Fruit fly (Drosophila melanogaster) whole organism, embryonic: Measurements from ENCODE around the gene CG32373.

Source experiments
- Adf1 ChIP-seq: fragments of 200-800 bp; sonication (Bioruptor generic); IDR thresholded peaks from 2 replicates; pipeline ENCODE4 v1.3.6; 2022; ENCODE audit warnings: missing biosample characterization, missing genetic modification characterization
- Antp ChIP-seq: fragments of 200-800 bp; sonication (Bioruptor generic); optimal IDR thresholded peaks from 3 replicates; lab custom pipeline; 2016; ENCODE audit warnings: missing biosample characterization, missing genetic modification characterization
- CG10147 ChIP-seq: fragments of 200-800 bp; sonication (Bioruptor generic); optimal IDR thresholded peaks from 2 replicates; lab custom pipeline; 2019; ENCODE audit warnings: missing biosample characterization, mild to moderate bottlenecking, missing genetic modification characterization, moderate library complexity
- CG10565 ChIP-seq: fragments of 200-800 bp; sonication (Bioruptor generic); optimal IDR thresholded peaks from 3 replicates; lab custom pipeline; 2016; ENCODE audit warnings: missing biosample characterization, mild to moderate bottlenecking, missing genetic modification characterization
- CG10979 ChIP-seq: fragments of 200-800 bp; sonication (Bioruptor generic); optimal IDR thresholded peaks from 2 replicates; lab custom pipeline; 2018; ENCODE audit warnings: missing biosample characterization, mild to moderate bottlenecking, missing genetic modification characterization, moderate library complexity
- CG15011 ChIP-seq: fragments of 200-800 bp; sonication (Bioruptor generic); optimal IDR thresholded peaks from 3 replicates; lab custom pipeline; 2018; ENCODE audit warnings: missing biosample characterization, mild to moderate bottlenecking, missing genetic modification characterization
- CG18599 ChIP-seq: fragments of 200-800 bp; sonication (Bioruptor generic); optimal IDR thresholded peaks from 3 replicates; lab custom pipeline; 2017; ENCODE audit warnings: missing biosample characterization, missing genetic modification characterization, mild to moderate bottlenecking, moderate library complexity, missing genetic modification reagents
- CG3065 ChIP-seq: fragments of 200-800 bp; sonication (Bioruptor generic); optimal IDR thresholded peaks from 2 replicates; lab custom pipeline; 2016; ENCODE audit warnings: missing biosample characterization, missing genetic modification characterization
- CG31224 ChIP-seq: fragments of 200-800 bp; sonication (Bioruptor generic); IDR thresholded peaks from 2 replicates; pipeline ENCODE4 v1.3.6; 2022; ENCODE audit warnings: missing biosample characterization, missing genetic modification characterization
- CG3407 ChIP-seq: fragments of 200-800 bp; sonication (Bioruptor generic); optimal IDR thresholded peaks from 2 replicates; lab custom pipeline; 2018; ENCODE audit warnings: missing biosample characterization, mild to moderate bottlenecking, missing genetic modification characterization
- CG34376 ChIP-seq: fragments of 200-800 bp; sonication (Bioruptor generic); optimal IDR thresholded peaks from 2 replicates; lab custom pipeline; 2018; ENCODE audit warnings: missing biosample characterization, mild to moderate bottlenecking, missing genetic modification characterization
- CG43689 ChIP-seq: fragments of 200-800 bp; sonication (Bioruptor generic); IDR thresholded peaks from 2 replicates; pipeline ENCODE4 v1.3.6; 2022; ENCODE audit warnings: missing biosample characterization, missing genetic modification characterization
- CG4617 ChIP-seq: fragments of 200-800 bp; sonication (Bioruptor generic); optimal IDR thresholded peaks from 3 replicates; lab custom pipeline; 2016; ENCODE audit warnings: missing biosample characterization, missing genetic modification characterization, borderline replicate concordance
- CG5953 ChIP-seq: fragments of 200-800 bp; sonication (Bioruptor generic); IDR thresholded peaks from 2 replicates; pipeline ENCODE4 v1.3.6; 2022; ENCODE audit warnings: missing biosample characterization, missing genetic modification characterization
- CG6683 ChIP-seq: fragments of 200-800 bp; sonication (Bioruptor generic); optimal IDR thresholded peaks from 2 replicates; lab custom pipeline; 2017; ENCODE audit warnings: missing biosample characterization, mild to moderate bottlenecking, missing genetic modification characterization, missing genetic modification reagents
- CG6854 ChIP-seq: fragments of 200-800 bp; sonication (Bioruptor generic); optimal IDR thresholded peaks from 3 replicates; lab custom pipeline; 2017; ENCODE audit warnings: missing biosample characterization, mild to moderate bottlenecking, missing genetic modification characterization
- CG7357 ChIP-seq: fragments of 200-800 bp; sonication (Bioruptor generic); IDR thresholded peaks from 3 replicates; pipeline ENCODE4 v1.3.6; 2022; ENCODE audit warnings: missing biosample characterization, missing genetic modification characterization
- CG8281 ChIP-seq: fragments of 200-800 bp; sonication (Bioruptor generic); optimal IDR thresholded peaks from 2 replicates; lab custom pipeline; 2018; ENCODE audit warnings: missing biosample characterization, mild to moderate bottlenecking, missing genetic modification characterization, moderate library complexity
- CG9797 ChIP-seq: fragments of 200-800 bp; sonication (Bioruptor generic); optimal IDR thresholded peaks from 3 replicates; lab custom pipeline; 2018; ENCODE audit warnings: missing biosample characterization, mild to moderate bottlenecking, missing genetic modification characterization
- CG9817 ChIP-seq: fragments of 200-800 bp; sonication (Bioruptor generic); optimal IDR thresholded peaks from 2 replicates; lab custom pipeline; 2018; ENCODE audit warnings: missing biosample characterization, mild to moderate bottlenecking, missing genetic modification characterization, moderate library complexity
- Dref ChIP-seq: fragments of 200-800 bp; sonication (Bioruptor generic); IDR thresholded peaks from 2 replicates; pipeline ENCODE4 v1.3.6; 2022; ENCODE audit warnings: missing biosample characterization, missing genetic modification characterization
- Ets65A ChIP-seq: fragments of 200-800 bp; sonication (Bioruptor generic); peaks from one replicate; lab custom pipeline; 2016; ENCODE audit warnings: missing biosample characterization, missing genetic modification characterization
- Fer3 ChIP-seq: fragments of 200-800 bp; sonication (Bioruptor generic); optimal IDR thresholded peaks from 2 replicates; lab custom pipeline; 2018; ENCODE audit warnings: missing biosample characterization, mild to moderate bottlenecking, missing genetic modification characterization, moderate library complexity
- HHEX ChIP-seq: fragments of 200-800 bp; sonication (Bioruptor generic); optimal IDR thresholded peaks from 3 replicates; lab custom pipeline; 2017; ENCODE audit warnings: missing biosample characterization, mild to moderate bottlenecking, missing genetic modification characterization, missing genetic modification reagents
- HLH3B ChIP-seq: fragments of 200-800 bp; sonication (Bioruptor generic); IDR thresholded peaks from 2 replicates; pipeline ENCODE4 v1.3.6; 2022; ENCODE audit warnings: missing biosample characterization, missing genetic modification characterization
- Hmx ChIP-seq: fragments of 200-800 bp; sonication (Bioruptor generic); optimal IDR thresholded peaks from 2 replicates; lab custom pipeline; 2016; ENCODE audit warnings: missing biosample characterization, missing genetic modification characterization
- Lhr ChIP-seq: fragments of 200-800 bp; sonication (Bioruptor generic); optimal IDR thresholded peaks from 3 replicates; lab custom pipeline; 2017; ENCODE audit warnings: mild to moderate bottlenecking, missing biosample characterization, missing genetic modification reagents, missing genetic modification characterization
- Neu2 ChIP-seq: fragments of 200-800 bp; sonication (Bioruptor generic); optimal IDR thresholded peaks from 3 replicates; lab custom pipeline; 2016; ENCODE audit warnings: missing biosample characterization, missing genetic modification characterization, borderline replicate concordance
- Sin3A ChIP-seq: fragments of >200 bp; optimal IDR thresholded peaks from 2 replicates; lab custom pipeline; 2018
- Stat92E ChIP-seq, 3 experiments: fragments of >200 bp in 2 of 3; fragments of 200-800 bp in 1 of 3; sonication (Bioruptor generic) in 1 of 3; optimal IDR thresholded peaks; 2 replicates each; lab custom pipeline; 2017 to 2019; ENCODE audit warnings: missing biosample characterization in 3 of 3, missing genetic modification characterization in 3 of 3, mild to moderate bottlenecking in 1 of 3, moderate library complexity in 1 of 3
- Taf1 ChIP-seq: fragments of 200-800 bp; sonication (Bioruptor generic); IDR thresholded peaks from 2 replicates; pipeline ENCODE4 v1.3.6; 2022; ENCODE audit warnings: missing biosample characterization, missing genetic modification characterization
- Usf ChIP-seq: fragments of 200-800 bp; sonication (Bioruptor generic); optimal IDR thresholded peaks from 2 replicates; lab custom pipeline; 2017; ENCODE audit warnings: missing genotype, missing biosample characterization, missing genetic modification characterization
- Xbp1 ChIP-seq: fragments of 200-800 bp; sonication (Bioruptor generic); optimal IDR thresholded peaks from 3 replicates; lab custom pipeline; 2016; ENCODE audit warnings: missing biosample characterization, mild to moderate bottlenecking, missing genetic modification characterization
- YL-1 ChIP-seq: fragments of 200-800 bp; sonication (Bioruptor generic); optimal IDR thresholded peaks from 3 replicates; lab custom pipeline; 2017; ENCODE audit warnings: missing biosample characterization, mild to moderate bottlenecking, missing genetic modification characterization
- aop ChIP-seq: fragments of 200-800 bp; sonication (Bioruptor generic); IDR thresholded peaks from 2 replicates; pipeline ENCODE4 v1.3.6; 2022; ENCODE audit warnings: missing biosample characterization, missing genetic modification characterization
- dmrt11E ChIP-seq: fragments of 200-800 bp; sonication (Bioruptor generic); optimal IDR thresholded peaks from 3 replicates; lab custom pipeline; 2018; ENCODE audit warnings: missing biosample characterization, mild to moderate bottlenecking, missing genetic modification characterization, moderate library complexity
- esg ChIP-seq: fragments of 200-800 bp; sonication (Bioruptor generic); conservative IDR thresholded peaks from 2 replicates; pipeline ENCODE4 v1.3.6; 2022; ENCODE audit warnings: missing biosample characterization, missing genetic modification characterization
- fu2 ChIP-seq: fragments of 200-800 bp; sonication (Bioruptor generic); optimal IDR thresholded peaks from 2 replicates; lab custom pipeline; 2016; ENCODE audit warnings: missing biosample characterization, missing genetic modification characterization
- gsb ChIP-seq: fragments of 200-800 bp; sonication (Bioruptor generic); IDR thresholded peaks from 2 replicates; pipeline ENCODE4 v1.3.6; 2022; ENCODE audit warnings: missing biosample characterization, missing genetic modification characterization
- pb ChIP-seq: fragments of 200-800 bp; sonication (Bioruptor generic); optimal IDR thresholded peaks from 3 replicates; lab custom pipeline; 2016; ENCODE audit warnings: missing biosample characterization, missing genetic modification characterization
- pho ChIP-seq: fragments of 200-800 bp; sonication (Bioruptor generic); optimal IDR thresholded peaks from 2 replicates; lab custom pipeline; 2016; ENCODE audit warnings: missing biosample characterization, missing genetic modification characterization
- pnt ChIP-seq: fragments of 200-800 bp; sonication (Bioruptor generic); optimal IDR thresholded peaks from 3 replicates; lab custom pipeline; 2016; ENCODE audit warnings: missing biosample characterization, missing genetic modification characterization
- run ChIP-seq: fragments of 200-800 bp; sonication (Bioruptor generic); optimal IDR thresholded peaks from 3 replicates; lab custom pipeline; 2018; ENCODE audit warnings: missing biosample characterization, mild to moderate bottlenecking, missing genetic modification characterization
- shn ChIP-seq: fragments of 200-800 bp; sonication (Bioruptor generic); optimal IDR thresholded peaks from 3 replicates; lab custom pipeline; 2016; ENCODE audit warnings: missing biosample characterization, missing genetic modification characterization
- sna ChIP-seq: fragments of 200-800 bp; sonication (Bioruptor generic); IDR thresholded peaks from 2 replicates; pipeline ENCODE4 v1.3.6; 2022; ENCODE audit warnings: missing biosample characterization, missing genetic modification characterization; ENCODE audit not compliant: partially characterized antibody
- sr ChIP-seq: fragments of 200-800 bp; sonication (Bioruptor generic); IDR thresholded peaks from 3 replicates; pipeline ENCODE4 v1.3.6; 2022; ENCODE audit warnings: missing biosample characterization, missing genetic modification characterization
- ssp ChIP-seq: fragments of 200-800 bp; sonication (Bioruptor generic); IDR thresholded peaks from 2 replicates; pipeline ENCODE4 v1.3.6; 2022; ENCODE audit warnings: missing biosample characterization, missing genetic modification characterization
- tin ChIP-seq: fragments of 200-800 bp; sonication (Bioruptor generic); optimal IDR thresholded peaks from 3 replicates; lab custom pipeline; 2016; ENCODE audit warnings: missing biosample characterization, missing genetic modification characterization
- trem ChIP-seq: fragments of 200-800 bp; optimal IDR thresholded peaks from 3 replicates; lab custom pipeline; 2019; ENCODE audit warnings: missing biosample characterization, mild to moderate bottlenecking, missing genetic modification characterization, moderate library complexity
- tx ChIP-seq: fragments of 200-800 bp; sonication (Bioruptor generic); optimal IDR thresholded peaks from 2 replicates; lab custom pipeline; 2016; ENCODE audit warnings: missing biosample characterization, missing genetic modification characterization
- wek ChIP-seq: fragments of 200-800 bp; sonication (Bioruptor generic); optimal IDR thresholded peaks from 3 replicates; lab custom pipeline; 2018; ENCODE audit warnings: missing biosample characterization, mild to moderate bottlenecking, missing genetic modification characterization, moderate library complexity
- zf30C ChIP-seq: fragments of 200-800 bp; sonication (Bioruptor generic); optimal IDR thresholded peaks from 3 replicates; lab custom pipeline; 2018; ENCODE audit warnings: missing biosample characterization, mild to moderate bottlenecking, missing genetic modification characterization

The CG32373 gene

dm6 chr3L:7614226-7614625 is 36.1 kb upstream of the CG32373 start (continued):
- peak; percentile 41 for TF ChIP-seq CG9817 (tag; lab: Kevin White, UChicago)
- TF ChIP-seq Sin3A (lab: Kevin White, UChicago): no peak
- TF ChIP-seq Stat92E (GFP tag; optimal IDR thresholded peaks at IDR 0.05; lab: Kevin White, UChicago): no peak
- TF ChIP-seq CG10565 (GFP tag; lab: Kevin White, UChicago): no peak
- TF ChIP-seq Usf: no peak
- no peak for TF ChIP-seq Dref
- TF ChIP-seq CG31224: no peak
- peak; percentile 41 for TF ChIP-seq CG18599 (GFP tag; lab: Kevin White, UChicago)
- no peak for TF ChIP-seq pb (GFP tag; lab: Kevin White, UChicago)
- no peak for TF ChIP-seq CG8281 (tag; lab: Kevin White, UChicago)
- TF ChIP-seq Lhr: no peak
- TF ChIP-seq CG4617 (GFP tag; lab: Kevin White, UChicago): no peak
- no peak for TF ChIP-seq CG6683 (GFP tag; lab: Kevin White, UChicago)
- TF ChIP-seq CG15011 (GFP tag; lab: Kevin White, UChicago): no peak
- no peak for TF ChIP-seq Hmx (GFP tag; lab: Kevin White, UChicago)
- TF ChIP-seq CG10979: peak; percentile 63
- TF ChIP-seq CG5953 (GFP tag; lab: Robert Waterston, UW): no peak
- TF ChIP-seq Fer3 (tag; lab: Kevin White, UChicago): peak; percentile 17
- TF ChIP-seq Antp (GFP tag; lab: Kevin White, UChicago): peak; percentile 20
- TF ChIP-seq sna: no peak
- no peak for TF ChIP-seq aop
- TF ChIP-seq zf30C: peak; percentile 5
- no peak for TF ChIP-seq pho (GFP tag; lab: Kevin White, UChicago)
- no peak for TF ChIP-seq Neu2 (GFP tag; lab: Kevin White, UChicago)
- no peak for TF ChIP-seq tx (GFP tag; lab: Kevin White, UChicago)
- TF ChIP-seq CG7357: peak; percentile 16; the same call in 1 of the 3 replicates
- TF ChIP-seq CG43689 (GFP tag; lab: Robert Waterston, UW): no peak
- TF ChIP-seq trem (tag; lab: Kevin White, UChicago): no peak
- no peak for TF ChIP-seq CG6854
- TF ChIP-seq tin (GFP tag; lab: Kevin White, UChicago): peak; percentile 54
- no peak for TF ChIP-seq Taf1 (GFP tag; lab: Robert Waterston, UW)
- TF ChIP-seq Adf1 (GFP tag; lab: Robert Waterston, UW): no peak
- peak; percentile 23 for TF ChIP-seq HHEX (GFP tag; lab: Kevin White, UChicago)
- TF ChIP-seq gsb (GFP tag; lab: Robert Waterston, UW): no peak
- TF ChIP-seq dmrt11E (tag; lab: Kevin White, UChicago): peak; percentile 56
- no peak for TF ChIP-seq sr (GFP tag; lab: Robert Waterston, UW)
- no peak for TF ChIP-seq CG3065 (GFP tag; lab: Kevin White, UChicago)
- TF ChIP-seq esg (GFP tag; lab: Robert Waterston, UW): peak; percentile 64
- peak; percentile 43 for TF ChIP-seq Xbp1 (GFP tag; lab: Kevin White, UChicago)
- TF ChIP-seq HLH3B (GFP tag; lab: Robert Waterston, UW): no peak
- no peak for TF ChIP-seq CG34376 (GFP tag; lab: Kevin White, UChicago)
- no peak for TF ChIP-seq CG9797 (GFP tag; lab: Kevin White, UChicago)
- TF ChIP-seq shn (GFP tag; lab: Kevin White, UChicago): no peak
- TF ChIP-seq ssp (GFP tag; lab: Robert Waterston, UW): peak; percentile 8; the same call in 1 of the 2 replicates
- no peak for TF ChIP-seq CG10147
- no peak for TF ChIP-seq CG3407 (GFP tag; lab: Kevin White, UChicago)
- peak; percentile 25 for TF ChIP-seq pnt (GFP tag; lab: Kevin White, UChicago)
- no peak for TF ChIP-seq YL-1 (GFP tag; lab: Kevin White, UChicago)
- no peak for TF ChIP-seq run (tag; lab: Kevin White, UChicago)
- TF ChIP-seq wek (GFP tag; lab: Kevin White, UChicago): no peak
- peak; percentile 55 for TF ChIP-seq Ets65A
- TF ChIP-seq fu2 (GFP tag; lab: Kevin White, UChicago): no peak
